Fruit fly (Drosophila melanogaster): Measurements from ENCODE around the gene CG5880.
A peak's percentile ranks its signal among the peaks of the same experiment; 100 is the strongest.

CG5880 gene

DNA sequence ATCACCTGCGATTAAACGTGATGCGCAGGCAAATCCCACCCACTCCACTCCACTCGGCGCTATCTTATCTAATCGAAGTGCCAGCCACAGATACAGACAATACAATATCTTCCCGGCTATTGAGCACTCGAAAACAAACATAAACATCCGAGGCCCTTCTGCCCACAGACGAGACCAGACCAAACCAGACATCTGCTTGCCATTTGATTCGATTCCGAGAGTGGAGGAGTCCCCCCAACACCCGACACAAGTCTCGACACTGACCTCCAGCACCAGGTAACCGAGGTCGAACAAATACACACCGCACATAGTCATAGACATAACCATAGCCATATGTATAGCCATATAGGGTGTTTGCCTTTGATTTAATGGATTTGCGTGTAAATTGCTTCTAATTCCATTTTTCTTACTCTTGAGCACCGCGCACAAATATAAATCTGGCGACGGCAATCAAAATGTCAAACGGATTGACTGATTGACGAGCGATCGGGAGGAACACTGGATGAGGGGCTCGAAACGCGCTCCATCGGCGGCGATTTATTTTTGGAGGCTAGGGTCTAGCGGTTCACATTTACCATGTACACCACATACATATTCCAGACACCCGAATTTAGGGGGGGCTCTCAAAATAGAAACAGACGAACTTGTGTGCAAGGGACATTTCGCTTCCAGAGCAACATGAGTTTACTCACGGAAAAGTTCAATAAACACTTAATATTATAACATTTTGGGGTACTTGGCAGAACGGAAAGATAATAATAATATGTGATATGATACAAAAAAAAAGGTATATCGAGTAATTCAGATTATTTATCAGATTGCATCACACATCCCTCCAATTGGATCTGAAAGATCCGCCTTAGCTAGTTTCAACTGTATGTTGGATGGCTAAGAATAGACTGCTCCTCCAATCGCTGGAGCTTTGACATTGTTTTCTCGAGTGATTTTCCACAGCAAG, 32.5 kb downstream of the CG5880 start (continued):
- TF ChIP-seq tll (GFP tag; optimal IDR thresholded peaks at IDR 0.05), result no peak
- TF ChIP-seq CG8765 (GFP tag; IDR thresholded peaks at IDR 0.05), result no peak
- peak; percentile 28 for TF ChIP-seq CG7745 (tag; optimal IDR thresholded peaks at IDR 0.05)
- no peak for TF ChIP-seq Dp (GFP tag; optimal IDR thresholded peaks at IDR 0.05)
- TF ChIP-seq CG6254 (GFP tag; optimal IDR thresholded peaks at IDR 0.05), result no peak
- peak; percentile 11 for TF ChIP-seq CG13424 (tag; optimal IDR thresholded peaks at IDR 0.05)
- TF ChIP-seq ftz-f1 (GFP tag; optimal IDR thresholded peaks at IDR 0.05), result peak; percentile 92
- TF ChIP-seq CG7987 (GFP tag; optimal IDR thresholded peaks at IDR 0.05), result no peak
- TF ChIP-seq cwo (GFP tag; optimal IDR thresholded peaks at IDR 0.05), result peak; percentile 57
- TF ChIP-seq CG15073 (GFP tag; optimal IDR thresholded peaks at IDR 0.05), result no peak
- TF ChIP-seq tna (GFP tag; IDR thresholded peaks at IDR 0.05; ENCODE audit: partially characterized antibody), result no peak
- no peak for TF ChIP-seq lilli (GFP tag; optimal IDR thresholded peaks at IDR 0.05)
- TF ChIP-seq da (GFP tag; optimal IDR thresholded peaks at IDR 0.05), result peak; percentile 23
- no peak for TF ChIP-seq CG17568 (GFP tag; optimal IDR thresholded peaks at IDR 0.05)
- TF ChIP-seq Hsf (GFP tag; optimal IDR thresholded peaks at IDR 0.05), result no peak
- TF ChIP-seq run (tag; optimal IDR thresholded peaks at IDR 0.05), result peak; percentile 29
- peak; percentile 91 for TF ChIP-seq CG8281 (tag; optimal IDR thresholded peaks at IDR 0.05)
- no peak for TF ChIP-seq CG3281 (GFP tag; optimal IDR thresholded peaks at IDR 0.05)
- no peak for TF ChIP-seq Bteb2 (GFP tag; optimal IDR thresholded peaks at IDR 0.05)
- TF ChIP-seq Oaz (GFP tag; IDR thresholded peaks at IDR 0.05), result no peak
- no peak for TF ChIP-seq en (GFP tag; optimal IDR thresholded peaks at IDR 0.05)
- TF ChIP-seq CG11093 (GFP tag; IDR thresholded peaks at IDR 0.05), result no peak
- TF ChIP-seq phol (tag; optimal IDR thresholded peaks at IDR 0.05), result no peak
- no peak for TF ChIP-seq bowl (GFP tag; IDR thresholded peaks at IDR 0.05)
- TF ChIP-seq dimm (GFP tag; IDR thresholded peaks at IDR 0.05), result no peak
- TF ChIP-seq Xbp1 (GFP tag; optimal IDR thresholded peaks at IDR 0.05), result peak; percentile 27
- TF ChIP-seq Ptx1 (GFP tag; IDR thresholded peaks at IDR 0.05), result no peak
- TF ChIP-seq CG10462 (GFP tag; optimal IDR thresholded peaks at IDR 0.05), result no peak
- no peak for TF ChIP-seq CG3726 (GFP tag; IDR thresholded peaks at IDR 0.05)
- no peak for TF ChIP-seq CG17361 (GFP tag; IDR thresholded peaks at IDR 0.05)
- no peak for TF ChIP-seq ro (GFP tag; IDR thresholded peaks at IDR 0.05)
- no peak for TF ChIP-seq H2.0 (GFP tag; IDR thresholded peaks at IDR 0.05)
- no peak for TF ChIP-seq CG11695 (GFP tag; IDR thresholded peaks at IDR 0.05)
- no peak for TF ChIP-seq CG9876 (GFP tag; optimal IDR thresholded peaks at IDR 0.05)
- TF ChIP-seq amos (GFP tag; IDR thresholded peaks at IDR 0.05; ENCODE audit: partially characterized antibody), result no peak
- no peak for TF ChIP-seq hb (GFP tag; IDR thresholded peaks at IDR 0.05; ENCODE audit: partially characterized antibody)
- no peak for TF ChIP-seq Six4 (GFP tag; optimal IDR thresholded peaks at IDR 0.05)
- TF ChIP-seq tgo (GFP tag; IDR thresholded peaks at IDR 0.05), result no peak
- TF ChIP-seq Stat92E (GFP tag; optimal IDR thresholded peaks at IDR 0.05), result no peak
- no peak for TF ChIP-seq Asciz (GFP tag; optimal IDR thresholded peaks at IDR 0.05)
- TF ChIP-seq CG10979 (tag; optimal IDR thresholded peaks at IDR 0.05), result peak; percentile 18
- TF ChIP-seq Hey (tag; optimal IDR thresholded peaks at IDR 0.05), result peak; percentile 38
- TF ChIP-seq D (optimal IDR thresholded peaks at IDR 0.05), result no peak
- TF ChIP-seq D (GFP tag; optimal IDR thresholded peaks at IDR 0.05), result peak; percentile 6
- TF ChIP-seq CG12659 (GFP tag; optimal IDR thresholded peaks at IDR 0.05), result no peak
- no peak for TF ChIP-seq CG18599 (GFP tag; optimal IDR thresholded peaks at IDR 0.05)
- no peak for TF ChIP-seq ranshi (GFP tag; IDR thresholded peaks at IDR 0.05)
- TF ChIP-seq CG2202 (tag; optimal IDR thresholded peaks at IDR 0.05), result no peak

Measured in whole organism, embryonic.